Worm (Caenorhabditis elegans) whole organism, L4 larva: ENCODE measurements around the gene idhg-1.

Source experiments
- D1046.2 ChIP-seq: fragments of 200-800 bp; sonication (Bioruptor generic); IDR thresholded peaks from 2 replicates; pipeline ENCODE4 v1.3.6; 2022; ENCODE audit warnings: missing genetic modification characterization, missing compliant biosample characterization
- F26F4.8 ChIP-seq: fragments of 200-800 bp; sonication (Bioruptor generic); conservative IDR thresholded peaks from 2 replicates; pipeline ENCODE4 v1.3.6; 2022; ENCODE audit warnings: missing genetic modification characterization, missing compliant biosample characterization
- F37D6.2 ChIP-seq: sonication (generic microtip); optimal IDR thresholded peaks from 2 replicates; lab custom pipeline; 2016; ENCODE audit warnings: mild to moderate bottlenecking, missing genetic modification characterization, missing compliant biosample characterization
- F44E2.7 ChIP-seq: fragments of 200-800 bp; sonication (Bioruptor generic); IDR thresholded peaks from 2 replicates; pipeline ENCODE4 v2.1.2; 2022; ENCODE audit warnings: missing genetic modification characterization, missing compliant biosample characterization
- R02D3.7 ChIP-seq: fragments of 150-350 bp; sonication (generic microtip); optimal IDR thresholded peaks from 3 replicates; lab custom pipeline; 2014; ENCODE audit warnings: missing biosample characterization, missing genetic modification characterization
- T20F7.1 ChIP-seq: fragments of 200-800 bp; sonication (Bioruptor generic); optimal IDR thresholded peaks from 2 replicates; lab custom pipeline; 2018; ENCODE audit warnings: mild to moderate bottlenecking, missing genetic modification characterization, missing compliant biosample characterization
- T26A8.4 ChIP-seq: fragments of 200-800 bp; sonication (Bioruptor generic); IDR thresholded peaks from 2 replicates; pipeline ENCODE4 v1.3.6; 2022; ENCODE audit warnings: missing genetic modification characterization, missing compliant biosample characterization
- Y105C5A.15 ChIP-seq: fragments of 200-800 bp; sonication (Bioruptor generic); IDR thresholded peaks from 2 replicates; pipeline ENCODE4 v1.3.6; 2022; ENCODE audit warnings: missing genetic modification characterization, missing compliant biosample characterization
- Y48G9A.11 ChIP-seq: fragments of 200-800 bp; sonication (Bioruptor generic); IDR thresholded peaks from 2 replicates; pipeline ENCODE4 v1.3.6; 2022; ENCODE audit warnings: missing genetic modification reagents, missing genetic modification characterization, missing compliant biosample characterization
- Y5F2A.4 ChIP-seq: fragments of 200-800 bp; sonication (Bioruptor generic); optimal IDR thresholded peaks from 2 replicates; lab custom pipeline; 2018; ENCODE audit warnings: mild to moderate bottlenecking, missing genetic modification characterization, missing compliant biosample characterization
- Y75B8A.6 ChIP-seq: fragments of 200-800 bp; sonication (Bioruptor generic); IDR thresholded peaks from 2 replicates; pipeline ENCODE4 v1.3.6; 2022; ENCODE audit warnings: missing genetic modification reagents, missing genetic modification characterization, missing compliant biosample characterization
- aha-1 ChIP-seq: fragments of 150-350 bp; peaks from one replicate; lab custom pipeline; 2014; ENCODE audit warnings: missing biosample characterization, missing genetic modification characterization
- ceh-28 ChIP-seq: fragments of 150-350 bp; optimal IDR thresholded peaks from 2 replicates; lab custom pipeline; 2014; ENCODE audit warnings: missing biosample characterization, missing genetic modification reagents, missing genetic modification characterization
- ces-1 ChIP-seq: fragments of 150-350 bp; sonication (generic microtip); optimal IDR thresholded peaks from 4 replicates; lab custom pipeline; 2014; ENCODE audit warnings: missing biosample characterization, missing genetic modification reagents, missing genetic modification characterization
- cey-2 ChIP-seq: sonication (generic microtip); optimal IDR thresholded peaks from 3 replicates; lab custom pipeline; 2017; ENCODE audit warnings: missing genetic modification characterization, mild to moderate bottlenecking, missing compliant biosample characterization, antibody characterized with exemption, borderline replicate concordance; ENCODE audit not compliant: insufficient read depth
- daf-8 ChIP-seq: fragments of 200-800 bp; sonication (Bioruptor generic); IDR thresholded peaks from 2 replicates; pipeline ENCODE4 v1.3.6; 2022; ENCODE audit warnings: missing genetic modification characterization, missing compliant biosample characterization
- dmd-6 ChIP-seq: fragments of 200-800 bp; sonication (Bioruptor generic); IDR thresholded peaks from 2 replicates; pipeline ENCODE4 v1.3.6; 2022; ENCODE audit warnings: missing genetic modification reagents, missing genetic modification characterization, missing compliant biosample characterization
- dmd-8 ChIP-seq: fragments of 200-800 bp; sonication (Bioruptor generic); IDR thresholded peaks from 2 replicates; pipeline ENCODE4 v1.3.6; 2022; ENCODE audit warnings: missing genetic modification characterization, missing compliant biosample characterization
- dpl-1 ChIP-seq: fragments of 150-350 bp; optimal IDR thresholded peaks from 2 replicates; lab custom pipeline; 2014; ENCODE audit warnings: missing biosample characterization, missing genetic modification reagents, missing genetic modification characterization
- duxl-1 ChIP-seq: sonication (generic microtip); optimal IDR thresholded peaks from 2 replicates; lab custom pipeline; 2016; ENCODE audit warnings: mild to moderate bottlenecking, missing genetic modification characterization, moderate library complexity, missing compliant biosample characterization; ENCODE audit not compliant: poor library complexity
- egl-27 ChIP-seq: sonication (generic microtip); optimal IDR thresholded peaks from 3 replicates; lab custom pipeline; 2017; ENCODE audit warnings: missing biosample characterization, missing genetic modification reagents, missing genetic modification characterization
- fkh-10 ChIP-seq: fragments of 150-350 bp; optimal IDR thresholded peaks from 2 replicates; lab custom pipeline; 2014; ENCODE audit warnings: missing biosample characterization, missing genetic modification reagents, missing genetic modification characterization
- hif-1 ChIP-seq, 2 experiments: sonication (generic microtip); optimal IDR thresholded peaks; 2 replicates each; lab custom pipeline; 2016 to 2017; ENCODE audit warnings: missing compliant biosample characterization in 2 of 2, missing genetic modification characterization in 2 of 2, missing genetic modification reagents in 2 of 2, missing genotype in 2 of 2, mild to moderate bottlenecking in 1 of 2
- hlh-11 ChIP-seq: fragments of 200-800 bp; sonication (Bioruptor generic); optimal IDR thresholded peaks from 2 replicates; lab custom pipeline; 2018; ENCODE audit warnings: mild to moderate bottlenecking, missing genetic modification characterization, missing compliant biosample characterization
- hlh-30 ChIP-seq: sonication (generic microtip); optimal IDR thresholded peaks from 2 replicates; lab custom pipeline; 2017; ENCODE audit warnings: antibody characterized with exemption, mild to moderate bottlenecking, missing genetic modification characterization, missing compliant biosample characterization; ENCODE audit not compliant: insufficient read depth
- lin-13 ChIP-seq: fragments of 150-350 bp; optimal IDR thresholded peaks from 2 replicates; lab custom pipeline; 2014; ENCODE audit warnings: missing biosample characterization, missing genetic modification reagents, missing genetic modification characterization
- lin-15B ChIP-seq: fragments of 150-350 bp; sonication (generic microtip); optimal IDR thresholded peaks from 3 replicates; lab custom pipeline; 2014; ENCODE audit warnings: missing biosample characterization, missing genetic modification characterization
- lin-38 ChIP-seq: fragments of 200-800 bp; sonication (Bioruptor generic); IDR thresholded peaks from 2 replicates; pipeline ENCODE4 v1.3.6; 2022; ENCODE audit warnings: missing genetic modification reagents, missing genetic modification characterization, missing compliant biosample characterization
- madf-5 ChIP-seq, 2 experiments: fragments of 200-800 bp; sonication (Bioruptor generic); IDR thresholded peaks; 2 replicates each; pipeline ENCODE4 v1.3.6; 2022; ENCODE audit warnings: missing compliant biosample characterization in 2 of 2, missing genetic modification characterization in 2 of 2
- madf-9 ChIP-seq: fragments of 200-800 bp; sonication (Bioruptor generic); conservative IDR thresholded peaks from 2 replicates; pipeline ENCODE4 v1.3.6; 2022; ENCODE audit warnings: missing genetic modification reagents, missing genetic modification characterization, missing compliant biosample characterization
- mxl-2 ChIP-seq: fragments of 200-800 bp; sonication (Bioruptor generic); conservative IDR thresholded peaks from 2 replicates; pipeline ENCODE4 v1.3.6; 2022; ENCODE audit warnings: missing genetic modification reagents, missing genetic modification characterization, missing compliant biosample characterization
- nhr-102 ChIP-seq: sonication (generic microtip); optimal IDR thresholded peaks from 2 replicates; lab custom pipeline; 2016; ENCODE audit warnings: mild to moderate bottlenecking, missing genetic modification characterization, moderate library complexity, missing compliant biosample characterization
- nhr-11 ChIP-seq: fragments of 150-350 bp; optimal IDR thresholded peaks from 2 replicates; lab custom pipeline; 2014; ENCODE audit warnings: missing biosample characterization, missing genetic modification characterization
- nhr-111 ChIP-seq: fragments of 200-800 bp; sonication (Bioruptor generic); optimal IDR thresholded peaks from 2 replicates; lab custom pipeline; 2018; ENCODE audit warnings: mild to moderate bottlenecking, missing genetic modification characterization, missing compliant biosample characterization
- nhr-28 ChIP-seq: fragments of 150-350 bp; optimal IDR thresholded peaks from 2 replicates; lab custom pipeline; 2014; ENCODE audit warnings: missing biosample characterization, missing genetic modification characterization
- nhr-41 ChIP-seq: fragments of 200-800 bp; sonication (Bioruptor generic); IDR thresholded peaks from 2 replicates; pipeline ENCODE4 v1.3.6; 2022; ENCODE audit warnings: missing genetic modification reagents, missing genetic modification characterization, missing compliant biosample characterization
- nhr-42 ChIP-seq: fragments of 200-800 bp; sonication (Bioruptor generic); IDR thresholded peaks from 2 replicates; pipeline ENCODE4 v1.3.6; 2022; ENCODE audit warnings: missing genetic modification characterization, missing compliant biosample characterization
- nhr-6 ChIP-seq: fragments of 150-350 bp; optimal IDR thresholded peaks from 2 replicates; lab custom pipeline; 2014; ENCODE audit warnings: missing biosample characterization, missing genetic modification characterization
- php-3 ChIP-seq: fragments of 200-800 bp; sonication (Bioruptor generic); IDR thresholded peaks from 2 replicates; pipeline ENCODE4 v1.3.6; 2022; ENCODE audit warnings: missing genetic modification reagents, missing genetic modification characterization, missing compliant biosample characterization
- pqm-1 ChIP-seq: sonication (generic microtip); optimal IDR thresholded peaks from 2 replicates; lab custom pipeline; 2017; ENCODE audit warnings: missing biosample characterization, missing genetic modification characterization
- rbr-2 ChIP-seq: sonication (generic microtip); optimal IDR thresholded peaks from 2 replicates; lab custom pipeline; 2016; ENCODE audit warnings: missing genotype, missing genetic modification characterization, missing compliant biosample characterization
- saeg-2 ChIP-seq: fragments of 200-800 bp; sonication (Bioruptor generic); IDR thresholded peaks from 2 replicates; pipeline ENCODE4 v1.3.6; 2022; ENCODE audit warnings: missing genetic modification reagents, missing genetic modification characterization, missing compliant biosample characterization
- skn-1 ChIP-seq: fragments of 150-350 bp; optimal IDR thresholded peaks from 2 replicates; lab custom pipeline; 2014; ENCODE audit warnings: missing biosample characterization, missing genetic modification characterization
- snpc-1.2 ChIP-seq: fragments of 200-800 bp; sonication (Bioruptor generic); IDR thresholded peaks from 2 replicates; pipeline ENCODE4 v1.3.6; 2022; ENCODE audit warnings: missing genetic modification reagents, missing genetic modification characterization, missing compliant biosample characterization
- tag-97 ChIP-seq: fragments of 200-800 bp; sonication (Bioruptor generic); IDR thresholded peaks from 2 replicates; pipeline ENCODE4 v1.3.6; 2022; ENCODE audit warnings: missing genetic modification characterization, missing compliant biosample characterization
- tra-1 ChIP-seq: fragments of 200-800 bp; sonication (Bioruptor generic); IDR thresholded peaks from 2 replicates; pipeline ENCODE4 v1.3.6; 2022; ENCODE audit warnings: missing genetic modification reagents, missing genetic modification characterization, missing compliant biosample characterization
- unc-130 ChIP-seq: sonication (generic microtip); optimal IDR thresholded peaks from 2 replicates; lab custom pipeline; 2016; ENCODE audit warnings: missing genetic modification reagents, missing genetic modification characterization, missing compliant biosample characterization
- vab-7 ChIP-seq: fragments of 200-800 bp; sonication (Bioruptor generic); IDR thresholded peaks from 2 replicates; pipeline ENCODE4 v1.3.6; 2022; ENCODE audit warnings: missing genetic modification reagents, missing genetic modification characterization, missing compliant biosample characterization
- zag-1 ChIP-seq: fragments of 150-350 bp; optimal IDR thresholded peaks from 2 replicates; lab custom pipeline; 2014; ENCODE audit warnings: missing biosample characterization, missing genetic modification characterization
- zfp-2 ChIP-seq: sonication (generic microtip); optimal IDR thresholded peaks from 2 replicates; lab custom pipeline; 2016; ENCODE audit warnings: mild to moderate bottlenecking, missing genetic modification characterization, missing compliant biosample characterization
- zip-2 ChIP-seq: fragments of 150-350 bp; optimal IDR thresholded peaks from 2 replicates; lab custom pipeline; 2014; ENCODE audit warnings: missing biosample characterization, missing genetic modification characterization
- ztf-7 ChIP-seq: fragments of 150-350 bp; optimal IDR thresholded peaks from 2 replicates; lab custom pipeline; 2014; ENCODE audit warnings: missing biosample characterization, missing genetic modification characterization

The idhg-1 gene

ce11 chrIII:4568455-4568854 lies at the start of gene idhg-1:
Gene idhg-1, plus strand, starts transcription at chrIII:4568797.
- TF ChIP-seq F26F4.8 (GFP tag; lab: Robert Waterston, UW) (no peak), cey-2 (tag; lab: Kevin White, UChicago) (no peak), hlh-30 (peak; percentile 58), egl-27 (tag; lab: Kevin White, UChicago) (no peak), daf-8 (no peak), zag-1 (no peak), dmd-8 (GFP tag; lab: Robert Waterston, UW) (no peak), nhr-102 (tag; lab: Kevin White, UChicago) (peak; percentile 47), madf-9 (no peak), lin-13 (GFP tag; lab: Kevin White, UChicago) (no peak), T26A8.4 (GFP tag; lab: Robert Waterston, UW) (peak; percentile 76; the same call in 1 of the 2 replicates), zip-2 (tag; lab: Kevin White, UChicago) (no peak), dmd-6 (peak; percentile 29), lin-38 (GFP tag; lab: Robert Waterston, UW) (peak; percentile 74), Y48G9A.11 (GFP tag; lab: Robert Waterston, UW) (no peak), rbr-2 (peak; percentile 63), ces-1 (no peak), R02D3.7 (tag; lab: Kevin White, UChicago) (no peak), lin-15B (tag; lab: Kevin White, UChicago) (no peak), F44E2.7 (GFP tag; lab: Robert Waterston, UW) (no peak), nhr-111 (GFP tag; lab: Kevin White, UChicago) (no peak), saeg-2 (GFP tag; lab: Robert Waterston, UW) (peak; percentile 55; the same call in 1 of the 2 replicates), dpl-1 (GFP tag; lab: Kevin White, UChicago) (peak; percentile 60), Y5F2A.4 (GFP tag; lab: Kevin White, UChicago) (no peak), Y75B8A.6 (GFP tag; lab: Robert Waterston, UW) (peak; percentile 63; the same call in 1 of the 2 replicates), nhr-41 (GFP tag; lab: Robert Waterston, UW) (no peak), snpc-1.2 (GFP tag; lab: Robert Waterston, UW) (peak; percentile 51; the same call in 1 of the 2 replicates), madf-5 (GFP tag; IDR thresholded peaks at IDR 0.05; lab: Robert Waterston, UW) (no peak), unc-130 (GFP tag; lab: Kevin White, UChicago) (peak; percentile 88), nhr-42 (GFP tag; lab: Robert Waterston, UW) (no peak), nhr-11 (tag; lab: Kevin White, UChicago) (peak; percentile 71), ceh-28 (tag; lab: Kevin White, UChicago) (no peak), duxl-1 (peak; percentile 70), tra-1 (GFP tag; lab: Robert Waterston, UW) (no peak), vab-7 (GFP tag; lab: Robert Waterston, UW) (no peak), fkh-10 (GFP tag; lab: Kevin White, UChicago) (peak; percentile 13), tag-97 (GFP tag; lab: Robert Waterston, UW) (no peak), ztf-7 (tag; lab: Kevin White, UChicago) (peak; percentile 8), php-3 (no peak), hlh-11 (peak; percentile 57), hif-1 (tag; optimal IDR thresholded peaks at IDR 0.05; lab: Kevin White, UChicago) (peak in 1 of 2 experiments; percentile 63), zfp-2 (no peak), nhr-28 (tag; lab: Kevin White, UChicago) (peak; percentile 24), skn-1 (no peak), Y105C5A.15 (GFP tag; lab: Robert Waterston, UW) (no peak), aha-1 (tag; lab: Kevin White, UChicago) (peak; percentile 62), pqm-1 (tag; lab: Kevin White, UChicago) (peak; percentile 29), D1046.2 (GFP tag; lab: Robert Waterston, UW) (no peak), nhr-6 (tag; lab: Kevin White, UChicago) (no peak), T20F7.1 (GFP tag; lab: Kevin White, UChicago) (no peak), F37D6.2 (tag; lab: Kevin White, UChicago) (peak; percentile 35), mxl-2 (GFP tag; lab: Robert Waterston, UW) (no peak)
